Worm (Caenorhabditis elegans): ENCODE data around the gene F44B9.2.

DNA sequence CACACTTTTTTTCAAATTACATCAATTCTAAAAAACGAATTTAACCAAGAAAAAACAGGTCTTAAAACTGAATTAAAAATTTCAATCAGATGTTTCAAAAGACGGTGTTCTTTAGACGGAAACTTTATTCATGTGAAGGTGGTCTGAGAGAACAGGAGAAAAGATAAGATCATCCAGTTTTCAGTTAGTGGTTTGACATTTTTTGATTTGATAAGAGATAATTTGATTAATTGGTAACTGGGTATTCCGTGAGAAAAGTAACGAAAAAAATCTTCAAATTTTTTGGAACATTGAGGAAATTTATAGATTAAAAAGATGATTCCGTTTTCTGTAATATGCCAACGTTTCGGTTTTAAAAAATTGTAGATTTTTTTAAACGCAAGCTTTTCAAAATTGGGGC, 14.2 kb downstream of the F44B9.2 start:
- TF ChIP-seq lin-39 (tag; optimal IDR thresholded peaks at IDR 0.05): no peak
- no peak for TF ChIP-seq nhr-12 (tag; optimal IDR thresholded peaks at IDR 0.05)
- no peak for TF ChIP-seq gmeb-1 (tag; optimal IDR thresholded peaks at IDR 0.05)

Data from whole organism, L2 larva.